Fruit fly (Drosophila melanogaster) whole organism, prepupa: ENCODE data around the gene Baldspot.

Experiments
- Blimp-1 ChIP-seq: fragments of 200-800 bp; sonication (Bioruptor generic); optimal IDR thresholded peaks from 3 replicates; lab custom pipeline; 2017; ENCODE audit warnings: missing biosample characterization, missing genetic modification characterization, mild to moderate bottlenecking, moderate library complexity, missing genetic modification reagents
- CG10631 ChIP-seq: fragments of 200-800 bp; sonication (Bioruptor generic); optimal IDR thresholded peaks from 2 replicates; lab custom pipeline; 2016; ENCODE audit warnings: missing biosample characterization, missing genetic modification characterization
- CG11294 ChIP-seq: fragments of 200-800 bp; sonication (Bioruptor generic); IDR thresholded peaks from 2 replicates; pipeline ENCODE4 v1.3.6; 2022; ENCODE audit warnings: missing biosample characterization, missing genetic modification characterization
- CG11762 ChIP-seq: fragments of 200-800 bp; sonication (Bioruptor generic); optimal IDR thresholded peaks from 3 replicates; lab custom pipeline; 2016; ENCODE audit warnings: missing biosample characterization, missing genetic modification characterization; ENCODE audit not compliant: insufficient read depth
- CG15336 ChIP-seq: fragments of 200-800 bp; sonication (Bioruptor generic); IDR thresholded peaks from 2 replicates; pipeline ENCODE4 v1.3.6; 2022; ENCODE audit warnings: missing biosample characterization, missing genetic modification characterization
- CG1621 ChIP-seq: fragments of 200-800 bp; sonication (Bioruptor generic); optimal IDR thresholded peaks from 3 replicates; lab custom pipeline; 2018; ENCODE audit warnings: missing biosample characterization, mild to moderate bottlenecking, missing genetic modification characterization
- CG31627 ChIP-seq: fragments of 200-800 bp; sonication (Bioruptor generic); optimal IDR thresholded peaks from 3 replicates; lab custom pipeline; 2016; ENCODE audit warnings: missing biosample characterization, missing genetic modification characterization
- CG32006 ChIP-seq: fragments of 200-800 bp; sonication (Bioruptor generic); optimal IDR thresholded peaks from 3 replicates; lab custom pipeline; 2017; ENCODE audit warnings: missing biosample characterization, mild to moderate bottlenecking, missing genetic modification characterization
- CG34406 ChIP-seq: fragments of 200-800 bp; sonication (Bioruptor generic); optimal IDR thresholded peaks from 3 replicates; lab custom pipeline; 2016; ENCODE audit warnings: missing biosample characterization, missing genetic modification characterization
- CG4318 ChIP-seq: fragments of 200-800 bp; sonication (Bioruptor generic); optimal IDR thresholded peaks from 3 replicates; lab custom pipeline; 2017; ENCODE audit warnings: missing biosample characterization, mild to moderate bottlenecking, missing genetic modification characterization
- CG6163 ChIP-seq: fragments of 200-800 bp; sonication (Bioruptor generic); IDR thresholded peaks from 3 replicates; pipeline ENCODE4 v1.3.6; 2022; ENCODE audit warnings: missing biosample characterization, missing genetic modification characterization
- CG6276 ChIP-seq: fragments of 200-800 bp; sonication (Bioruptor generic); optimal IDR thresholded peaks from 2 replicates; lab custom pipeline; 2017; ENCODE audit warnings: missing biosample characterization, mild to moderate bottlenecking, missing genetic modification characterization
- CG6854 ChIP-seq: fragments of 200-800 bp; sonication (Bioruptor generic); optimal IDR thresholded peaks from 2 replicates; lab custom pipeline; 2017; ENCODE audit warnings: missing biosample characterization, mild to moderate bottlenecking, missing genetic modification characterization
- CG8119 ChIP-seq: fragments of 200-800 bp; sonication (Bioruptor generic); IDR thresholded peaks from 3 replicates; pipeline ENCODE4 v1.3.6; 2022; ENCODE audit warnings: missing biosample characterization, missing genetic modification characterization
- CG8632 ChIP-seq: fragments of 200-800 bp; sonication (Bioruptor generic); optimal IDR thresholded peaks from 3 replicates; lab custom pipeline; 2016; ENCODE audit warnings: missing biosample characterization, missing genetic modification characterization
- CG9139 ChIP-seq: fragments of 200-800 bp; sonication (Bioruptor generic); optimal IDR thresholded peaks from 3 replicates; lab custom pipeline; 2017; ENCODE audit warnings: missing biosample characterization, mild to moderate bottlenecking, missing genetic modification characterization
- Eip75B ChIP-seq: fragments of 200-800 bp; sonication (Bioruptor generic); optimal IDR thresholded peaks from 3 replicates; lab custom pipeline; 2016; ENCODE audit warnings: missing biosample characterization, missing genetic modification characterization
- Eip78C ChIP-seq: fragments of 200-800 bp; sonication (Bioruptor generic); peaks from one replicate; lab custom pipeline; 2016; ENCODE audit warnings: missing biosample characterization, missing genetic modification characterization
- Eip93F ChIP-seq: fragments of 200-800 bp; sonication (Bioruptor generic); optimal IDR thresholded peaks from 2 replicates; lab custom pipeline; 2016; ENCODE audit warnings: missing biosample characterization, mild to moderate bottlenecking, missing genetic modification characterization
- Ets21C ChIP-seq: fragments of 200-800 bp; sonication (Bioruptor generic); optimal IDR thresholded peaks from 3 replicates; lab custom pipeline; 2016; ENCODE audit warnings: missing biosample characterization, missing genetic modification characterization
- Ets96B ChIP-seq: fragments of 200-800 bp; optimal IDR thresholded peaks from 2 replicates; lab custom pipeline; 2019; ENCODE audit warnings: missing biosample characterization, mild to moderate bottlenecking, missing genetic modification characterization, moderate library complexity
- Gug ChIP-seq: fragments of 200-800 bp; sonication (Bioruptor generic); IDR thresholded peaks from 2 replicates; pipeline ENCODE4 v1.3.6; 2022; ENCODE audit warnings: missing biosample characterization, missing genetic modification characterization
- Hr4 ChIP-seq: fragments of 200-800 bp; sonication (Bioruptor generic); optimal IDR thresholded peaks from 3 replicates; lab custom pipeline; 2016; ENCODE audit warnings: missing biosample characterization, missing genetic modification characterization
- Smox ChIP-seq: fragments of 200-800 bp; sonication (Bioruptor generic); optimal IDR thresholded peaks from 3 replicates; lab custom pipeline; 2016; ENCODE audit warnings: missing biosample characterization, missing genetic modification characterization
- Sox102F ChIP-seq: fragments of 200-800 bp; sonication (Bioruptor generic); optimal IDR thresholded peaks from 2 replicates; lab custom pipeline; 2016; ENCODE audit warnings: missing biosample characterization, mild to moderate bottlenecking, missing genetic modification characterization
- Sox15 ChIP-seq: fragments of 200-800 bp; sonication (Bioruptor generic); optimal IDR thresholded peaks from 3 replicates; lab custom pipeline; 2016; ENCODE audit warnings: missing biosample characterization, missing genetic modification characterization
- cyc ChIP-seq: fragments of 200-800 bp; sonication (Bioruptor generic); optimal IDR thresholded peaks from 3 replicates; lab custom pipeline; 2016; ENCODE audit warnings: missing biosample characterization, missing genetic modification characterization
- fkh ChIP-seq: fragments of 200-800 bp; sonication (Bioruptor generic); optimal IDR thresholded peaks from 3 replicates; lab custom pipeline; 2017; ENCODE audit warnings: missing biosample characterization, mild to moderate bottlenecking, missing genetic modification characterization, moderate library complexity
- pdm3 ChIP-seq: fragments of 200-800 bp; sonication (Bioruptor generic); optimal IDR thresholded peaks from 3 replicates; lab custom pipeline; 2016; ENCODE audit warnings: missing biosample characterization, missing genetic modification characterization
- salr ChIP-seq, 2 experiments: fragments of 200-800 bp; sonication (Bioruptor generic); optimal IDR thresholded peaks; 3 replicates each; lab custom pipeline; 2016 to 2018; ENCODE audit warnings: missing biosample characterization in 2 of 2, missing genetic modification characterization in 2 of 2, mild to moderate bottlenecking in 1 of 2
- spab ChIP-seq: fragments of 200-800 bp; sonication (Bioruptor generic); optimal IDR thresholded peaks from 2 replicates; lab custom pipeline; 2017; ENCODE audit warnings: missing biosample characterization, mild to moderate bottlenecking, missing genetic modification characterization, missing genetic modification reagents
- ss ChIP-seq, 2 experiments: fragments of 200-800 bp; sonication (Bioruptor generic); optimal IDR thresholded peaks; 2 replicates in 1 of 2; 3 replicates in 1 of 2; lab custom pipeline; 2017 to 2018; ENCODE audit warnings: mild to moderate bottlenecking in 2 of 2, missing biosample characterization in 2 of 2, missing genetic modification characterization in 2 of 2, moderate library complexity in 1 of 2
- svp ChIP-seq: fragments of 200-800 bp; sonication (Bioruptor generic); peaks from one replicate; lab custom pipeline; 2016; ENCODE audit warnings: missing biosample characterization, missing genetic modification characterization
- topi ChIP-seq: fragments of 200-800 bp; sonication (Bioruptor generic); optimal IDR thresholded peaks from 3 replicates; lab custom pipeline; 2016; ENCODE audit warnings: missing biosample characterization, missing genetic modification characterization
- vri ChIP-seq: fragments of 200-800 bp; sonication (Bioruptor generic); optimal IDR thresholded peaks from 3 replicates; lab custom pipeline; 2016; ENCODE audit warnings: missing biosample characterization, mild to moderate bottlenecking, missing genetic modification characterization

Gene Baldspot

dm6 chr3L:16642088-16642507, 19.3 kb downstream of the Baldspot start (continued):
- peak; percentile 75 to 79 for TF ChIP-seq ss (GFP tag; optimal IDR thresholded peaks at IDR 0.05; lab: Kevin White, UChicago)
- TF ChIP-seq Ets96B (tag; lab: Kevin White, UChicago), result peak; percentile 70
- TF ChIP-seq Eip75B, result peak; percentile 81
- TF ChIP-seq Ets21C (GFP tag; lab: Kevin White, UChicago), result peak; percentile 45
- TF ChIP-seq topi (GFP tag; lab: Kevin White, UChicago), result peak; percentile 59
- peak; percentile 50 for TF ChIP-seq CG31627 (GFP tag; lab: Kevin White, UChicago)
- TF ChIP-seq Eip93F, result no peak
- TF ChIP-seq pdm3 (GFP tag; lab: Kevin White, UChicago), result peak; percentile 72

dm6 chr3L:16641094-16641493, 20.3 kb downstream of the Baldspot start:
- TF ChIP-seq CG32006 (GFP tag; lab: Kevin White, UChicago) (no peak), Blimp-1 (GFP tag; lab: Kevin White, UChicago) (no peak), CG9139 (GFP tag; lab: Kevin White, UChicago) (no peak), Hr4 (GFP tag; lab: Kevin White, UChicago) (no peak), salr (GFP tag; optimal IDR thresholded peaks at IDR 0.05; lab: Kevin White, UChicago) (no peak), cyc (no peak), Sox15 (GFP tag; lab: Kevin White, UChicago) (no peak), spab (GFP tag; lab: Kevin White, UChicago) (no peak), CG1621 (tag; lab: Kevin White, UChicago) (no peak), CG6276 (no peak), ss (GFP tag; optimal IDR thresholded peaks at IDR 0.05; lab: Kevin White, UChicago) (no peak), Eip93F (no peak), CG11294 (no peak), CG6854 (GFP tag; lab: Kevin White, UChicago) (no peak), Smox (GFP tag; lab: Kevin White, UChicago) (no peak), Eip78C (GFP tag; lab: Kevin White, UChicago) (no peak), Gug (no peak)

- TF ChIP-seq Ets96B (tag; lab: Kevin White, UChicago), result no peak
- TF ChIP-seq svp (GFP tag; lab: Kevin White, UChicago), result peak; percentile 61
- peak; percentile 88 for TF ChIP-seq fkh (GFP tag; lab: Kevin White, UChicago)
- TF ChIP-seq vri (GFP tag; lab: Kevin White, UChicago), result no peak
- TF ChIP-seq CG6854 (GFP tag; lab: Kevin White, UChicago), result peak; percentile 29
- TF ChIP-seq CG34406 (GFP tag; lab: Kevin White, UChicago), result no peak
- no peak for TF ChIP-seq Ets21C (GFP tag; lab: Kevin White, UChicago)
- TF ChIP-seq CG10631, result no peak
- TF ChIP-seq Sox15 (GFP tag; lab: Kevin White, UChicago), result no peak
- TF ChIP-seq Blimp-1 (GFP tag; lab: Kevin White, UChicago), result no peak
- TF ChIP-seq CG8632, result peak; percentile 1
- no peak for TF ChIP-seq CG15336 (GFP tag; lab: Robert Waterston, UW)
- TF ChIP-seq Sox102F (GFP tag; lab: Kevin White, UChicago), result no peak
- no peak for TF ChIP-seq CG6163 (GFP tag; lab: Robert Waterston, UW)
- no peak for TF ChIP-seq CG8119 (GFP tag; lab: Robert Waterston, UW)
- no peak for TF ChIP-seq topi (GFP tag; lab: Kevin White, UChicago)
- TF ChIP-seq Eip78C (GFP tag; lab: Kevin White, UChicago), result peak; percentile 49
- TF ChIP-seq CG11762 (GFP tag; lab: Kevin White, UChicago), result no peak
- TF ChIP-seq CG4318, result no peak
Observed at dm6 chr3L:16640509-16641068, 20.8 kb downstream of the Baldspot start.
